Worm (Caenorhabditis elegans) whole organism, L4 larva: ENCODE results near the gene F54B11.7.

ENCODE experiments used
- T20F7.1 ChIP-seq: fragments of 200-800 bp; sonication (Bioruptor generic); optimal IDR thresholded peaks from 2 replicates; lab custom pipeline; 2018; ENCODE audit warnings: mild to moderate bottlenecking, missing genetic modification characterization, missing compliant biosample characterization
- Y48G9A.11 ChIP-seq: fragments of 200-800 bp; sonication (Bioruptor generic); IDR thresholded peaks from 2 replicates; pipeline ENCODE4 v1.3.6; 2022; ENCODE audit warnings: missing genetic modification reagents, missing genetic modification characterization, missing compliant biosample characterization
- Y5F2A.4 ChIP-seq: fragments of 200-800 bp; sonication (Bioruptor generic); optimal IDR thresholded peaks from 2 replicates; lab custom pipeline; 2018; ENCODE audit warnings: mild to moderate bottlenecking, missing genetic modification characterization, missing compliant biosample characterization
- ZK337.2 ChIP-seq: fragments of 200-800 bp; sonication (Bioruptor generic); IDR thresholded peaks from 2 replicates; pipeline ENCODE4 v1.3.6; 2022; ENCODE audit warnings: missing genetic modification reagents, missing genetic modification characterization, missing compliant biosample characterization
- aly-2 ChIP-seq: sonication (generic microtip); optimal IDR thresholded peaks from 2 replicates; lab custom pipeline; 2018; ENCODE audit warnings: missing biosample characterization, missing genetic modification characterization
- ama-1 ChIP-seq: fragments of 150-350 bp; optimal IDR thresholded peaks from 2 replicates; lab custom pipeline; 2014; ENCODE audit warnings: inconsistent platforms, mixed read lengths
- attf-4 ChIP-seq: sonication (generic microtip); optimal IDR thresholded peaks from 3 replicates; lab custom pipeline; 2017; ENCODE audit warnings: missing biosample characterization, missing genetic modification characterization
- ceh-20 ChIP-seq: fragments of 200-800 bp; sonication (Bioruptor generic); IDR thresholded peaks from 2 replicates; pipeline ENCODE4 v1.3.6; 2022; ENCODE audit warnings: missing genetic modification reagents, missing genetic modification characterization, missing compliant biosample characterization
- ceh-28 ChIP-seq: fragments of 150-350 bp; optimal IDR thresholded peaks from 2 replicates; lab custom pipeline; 2014; ENCODE audit warnings: missing biosample characterization, missing genetic modification reagents, missing genetic modification characterization
- ceh-32 ChIP-seq: sonication (generic microtip); optimal IDR thresholded peaks from 2 replicates; lab custom pipeline; 2016; ENCODE audit warnings: mild to moderate bottlenecking, missing genetic modification characterization, missing compliant biosample characterization; ENCODE audit not compliant: poor library complexity
- ceh-44 ChIP-seq: fragments of 200-800 bp; sonication (Bioruptor generic); IDR thresholded peaks from 2 replicates; pipeline ENCODE4 v1.3.6; 2022; ENCODE audit warnings: missing genetic modification reagents, missing genetic modification characterization, missing compliant biosample characterization
- cey-2 ChIP-seq: sonication (generic microtip); optimal IDR thresholded peaks from 3 replicates; lab custom pipeline; 2017; ENCODE audit warnings: missing genetic modification characterization, mild to moderate bottlenecking, missing compliant biosample characterization, antibody characterized with exemption, borderline replicate concordance; ENCODE audit not compliant: insufficient read depth
- daf-19 ChIP-seq: fragments of 200-800 bp; sonication (Bioruptor generic); conservative IDR thresholded peaks from 2 replicates; pipeline ENCODE4 v1.3.6; 2022; ENCODE audit warnings: missing genetic modification characterization, missing compliant biosample characterization
- dve-1 ChIP-seq: sonication (generic microtip); optimal IDR thresholded peaks from 2 replicates; lab custom pipeline; 2017; ENCODE audit warnings: antibody characterized with exemption, mild to moderate bottlenecking, missing genetic modification characterization, missing compliant biosample characterization; ENCODE audit not compliant: insufficient read depth
- egl-27 ChIP-seq: sonication (generic microtip); optimal IDR thresholded peaks from 3 replicates; lab custom pipeline; 2017; ENCODE audit warnings: missing biosample characterization, missing genetic modification reagents, missing genetic modification characterization
- fkh-10 ChIP-seq: fragments of 150-350 bp; optimal IDR thresholded peaks from 2 replicates; lab custom pipeline; 2014; ENCODE audit warnings: missing biosample characterization, missing genetic modification reagents, missing genetic modification characterization
- hif-1 ChIP-seq, 2 experiments: sonication (generic microtip); optimal IDR thresholded peaks; 2 replicates each; lab custom pipeline; 2016 to 2017; ENCODE audit warnings: missing compliant biosample characterization in 2 of 2, missing genetic modification characterization in 2 of 2, missing genetic modification reagents in 2 of 2, missing genotype in 2 of 2, mild to moderate bottlenecking in 1 of 2
- hlh-11 ChIP-seq: fragments of 200-800 bp; sonication (Bioruptor generic); optimal IDR thresholded peaks from 2 replicates; lab custom pipeline; 2018; ENCODE audit warnings: mild to moderate bottlenecking, missing genetic modification characterization, missing compliant biosample characterization
- jun-1 ChIP-seq: fragments of 150-350 bp; optimal IDR thresholded peaks from 2 replicates; lab custom pipeline; 2014; ENCODE audit warnings: missing biosample characterization, missing genetic modification reagents, missing genetic modification characterization
- lin-39 ChIP-seq: fragments of 150-350 bp; optimal IDR thresholded peaks from 2 replicates; lab custom pipeline; 2014; ENCODE audit warnings: missing biosample characterization, missing genetic modification reagents, missing genetic modification characterization
- mdt-29 ChIP-seq: fragments of 200-800 bp; sonication (Bioruptor generic); IDR thresholded peaks from 2 replicates; pipeline ENCODE4 v1.3.6; 2022; ENCODE audit warnings: missing genetic modification reagents, missing genetic modification characterization, missing compliant biosample characterization
- mxl-2 ChIP-seq: fragments of 200-800 bp; sonication (Bioruptor generic); conservative IDR thresholded peaks from 2 replicates; pipeline ENCODE4 v1.3.6; 2022; ENCODE audit warnings: missing genetic modification reagents, missing genetic modification characterization, missing compliant biosample characterization
- mxl-3 ChIP-seq: fragments of 200-800 bp; sonication (Bioruptor generic); optimal IDR thresholded peaks from 2 replicates; lab custom pipeline; 2018; ENCODE audit warnings: mild to moderate bottlenecking, missing genetic modification characterization, missing compliant biosample characterization
- nhr-10 ChIP-seq: fragments of 150-350 bp; optimal IDR thresholded peaks from 2 replicates; lab custom pipeline; 2014; ENCODE audit warnings: missing biosample characterization, missing genetic modification characterization
- nhr-41 ChIP-seq: fragments of 200-800 bp; sonication (Bioruptor generic); IDR thresholded peaks from 2 replicates; pipeline ENCODE4 v1.3.6; 2022; ENCODE audit warnings: missing genetic modification reagents, missing genetic modification characterization, missing compliant biosample characterization
- pha-4 ChIP-seq, 2 experiments: fragments of 150-350 bp in 1 of 2; fragments of 200-800 bp in 1 of 2; sonication (Bioruptor generic) in 1 of 2; IDR thresholded peaks in 1 of 2; optimal IDR thresholded peaks in 1 of 2; 2 replicates each; pipeline versions ENCODE4 v1.3.6 to Lab custom; 2014 to 2022; ENCODE audit warnings: missing genetic modification characterization in 2 of 2, missing genetic modification reagents in 2 of 2, missing biosample characterization in 1 of 2, missing compliant biosample characterization in 1 of 2
- set-16 ChIP-seq: fragments of 200-800 bp; sonication (Bioruptor generic); IDR thresholded peaks from 2 replicates; pipeline ENCODE4 v1.3.6; 2022; ENCODE audit warnings: missing genetic modification reagents, missing genetic modification characterization, missing compliant biosample characterization
- snpc-4 ChIP-seq: fragments of 150-350 bp; optimal IDR thresholded peaks from 2 replicates; lab custom pipeline; 2014; ENCODE audit warnings: missing biosample characterization, missing genetic modification characterization
- tra-1 ChIP-seq: fragments of 200-800 bp; sonication (Bioruptor generic); IDR thresholded peaks from 2 replicates; pipeline ENCODE4 v1.3.6; 2022; ENCODE audit warnings: missing genetic modification reagents, missing genetic modification characterization, missing compliant biosample characterization
- unc-62 ChIP-seq, 3 experiments: fragments of 150-350 bp in 1 of 3; sonication (generic microtip); optimal IDR thresholded peaks in 2 of 3; peaks in 1 of 3; 1 replicate in 1 of 3; 2 replicates in 2 of 3; lab custom pipeline; 2014 to 2017; ENCODE audit warnings: missing biosample characterization in 3 of 3, missing genetic modification characterization in 3 of 3, missing genetic modification reagents in 3 of 3, missing genotype in 1 of 3
- zfp-2 ChIP-seq: sonication (generic microtip); optimal IDR thresholded peaks from 2 replicates; lab custom pipeline; 2016; ENCODE audit warnings: mild to moderate bottlenecking, missing genetic modification characterization, missing compliant biosample characterization

F54B11.7 gene

DNA sequence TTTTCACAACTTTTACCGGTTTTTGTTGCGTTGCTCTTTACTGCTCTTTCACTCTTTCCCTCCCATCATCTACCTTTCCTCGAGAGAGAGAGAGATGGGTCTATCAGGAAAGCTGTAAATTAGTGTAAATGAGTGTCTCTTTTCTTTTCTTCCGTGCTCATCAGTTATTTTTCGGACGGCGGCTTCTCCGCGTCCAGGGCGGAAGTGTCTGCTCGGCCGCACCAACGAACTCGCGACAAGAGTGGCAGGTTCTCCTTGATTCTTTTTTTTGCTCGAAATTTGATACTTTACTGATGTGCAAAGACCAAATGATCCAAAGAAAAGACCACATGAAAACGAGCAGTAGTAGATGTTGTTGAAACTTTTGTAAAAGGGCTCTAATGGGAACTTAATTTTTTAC lies 41.6 kb upstream of the F54B11.7 start (continued):
- TF ChIP-seq Y48G9A.11 (GFP tag; lab: Robert Waterston, UW) (no peak), dve-1 (tag; lab: Kevin White, UChicago) (no peak), pha-4 (GFP tag; IDR thresholded peaks at IDR 0.05; lab: Robert Waterston, UW) (no peak), pha-4 (tag; optimal IDR thresholded peaks at IDR 0.05; lab: Kevin White, UChicago) (no peak), tra-1 (GFP tag; lab: Robert Waterston, UW) (peak; percentile 45; the same call in 1 of the 2 replicates), ceh-44 (GFP tag; lab: Robert Waterston, UW) (no peak), ceh-20 (no peak), ama-1 (lab: Kevin White, UChicago) (no peak), snpc-4 (no peak), hif-1 (tag; optimal IDR thresholded peaks at IDR 0.05; lab: Kevin White, UChicago) (no peak), set-16 (peak; percentile 17; the same call in 1 of the 2 replicates), fkh-10 (GFP tag; lab: Kevin White, UChicago) (no peak), mxl-2 (GFP tag; lab: Robert Waterston, UW) (no peak), unc-62 (GFP tag; optimal IDR thresholded peaks at IDR 0.05 in 1 of 2; lab: Kevin White, UChicago) (no peak), unc-62 (tag; optimal IDR thresholded peaks at IDR 0.05; lab: Kevin White, UChicago) (no peak), daf-19 (GFP tag; lab: Robert Waterston, UW) (no peak)

DNA sequence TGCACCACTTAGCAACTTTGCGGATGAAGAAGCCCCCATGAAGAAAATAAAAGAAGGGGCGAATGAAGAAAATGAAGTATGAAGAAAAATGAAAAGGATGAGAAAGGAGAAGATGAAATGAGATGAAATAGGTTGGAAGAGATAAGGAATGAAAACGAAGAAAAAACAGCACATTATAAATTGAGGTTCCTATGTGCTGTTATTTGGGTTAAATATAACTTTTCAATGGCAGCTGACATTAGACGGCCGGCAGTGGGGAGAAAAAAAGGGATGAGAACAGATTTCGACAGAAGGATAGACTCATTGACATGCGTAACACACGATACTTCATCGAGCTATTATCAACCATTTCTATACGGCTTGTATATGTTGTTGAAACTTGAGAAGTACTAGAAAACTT lies 38.3 kb upstream of the F54B11.7 start:
- TF ChIP-seq egl-27 (tag; lab: Kevin White, UChicago) (no peak), zfp-2 (tag; lab: Kevin White, UChicago) (no peak), Y5F2A.4 (GFP tag; lab: Kevin White, UChicago) (no peak), nhr-10 (tag; lab: Kevin White, UChicago) (no peak), snpc-4 (no peak), cey-2 (tag; lab: Kevin White, UChicago) (no peak)

ce11 chrX:13566436-13566835 lies 33.8 kb upstream of the F54B11.7 start, which contains the start of gene R01E6.2:
Gene R01E6.2 (minus strand): TSS chrX:13566536.
- TF ChIP-seq attf-4 (no peak), cey-2 (tag; lab: Kevin White, UChicago) (no peak), hlh-11 (tag; lab: Kevin White, UChicago) (no peak), lin-39 (tag; lab: Kevin White, UChicago) (no peak), T20F7.1 (GFP tag; lab: Kevin White, UChicago) (no peak), mdt-29 (GFP tag; lab: Robert Waterston, UW) (no peak), ZK337.2 (GFP tag; lab: Robert Waterston, UW) (no peak), fkh-10 (GFP tag; lab: Kevin White, UChicago) (no peak), jun-1 (tag; lab: Kevin White, UChicago) (no peak)
- TF ChIP-seq, all 104 proteins: peak for 0

- TF ChIP-seq ceh-28 (tag; lab: Kevin White, UChicago) (no peak), nhr-41 (GFP tag; lab: Robert Waterston, UW) (no peak), T20F7.1 (GFP tag; lab: Kevin White, UChicago) (no peak)
Measured at ce11 chrX:13569854-13570253, 30.4 kb upstream of the F54B11.7 start, which contains the start of gene R01E6.7. Gene R01E6.7 (minus strand): TSS chrX:13569954.

DNA sequence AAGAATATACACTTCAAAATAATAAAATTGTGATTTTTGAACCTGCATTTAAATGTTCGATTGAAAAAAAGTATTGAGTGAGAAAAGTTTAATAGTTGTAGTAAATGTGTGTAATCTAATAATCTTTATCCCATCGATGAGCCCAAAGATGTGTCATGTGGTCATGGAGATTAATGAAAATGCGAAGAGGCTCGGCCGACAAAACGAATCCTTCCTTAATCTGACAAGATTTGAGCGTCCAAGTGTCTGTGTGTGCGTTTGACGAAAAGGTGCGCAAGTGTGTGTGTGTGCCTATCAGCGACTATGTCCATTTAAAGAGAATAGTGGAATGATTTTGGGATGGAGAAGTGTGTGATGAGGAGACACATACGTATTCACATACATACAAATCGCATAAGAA lies 26.2 kb upstream of the F54B11.7 start:
- no peak for TF ChIP-seq aly-2 (tag; lab: Kevin White, UChicago)
- TF ChIP-seq mxl-3 (GFP tag; lab: Kevin White, UChicago), result no peak
- no peak for TF ChIP-seq ceh-32 (tag; lab: Kevin White, UChicago)
